Fruit fly (Drosophila melanogaster) whole organism, embryonic: ENCODE data around the gene CG3984.

Source experiments
- ATbp ChIP-seq: fragments of 200-800 bp; sonication (Bioruptor generic); optimal IDR thresholded peaks from 2 replicates; lab custom pipeline; 2017; ENCODE audit warnings: missing biosample characterization, mild to moderate bottlenecking, missing genetic modification characterization, missing genetic modification reagents
- Aef1 ChIP-seq: fragments of 200-800 bp; sonication (Bioruptor generic); IDR thresholded peaks from 3 replicates; pipeline ENCODE4 v1.3.6; 2022; ENCODE audit warnings: missing biosample characterization, missing genetic modification characterization
- BtbVII ChIP-seq: fragments of 200-800 bp; sonication (Bioruptor generic); optimal IDR thresholded peaks from 3 replicates; lab custom pipeline; 2017; ENCODE audit warnings: missing biosample characterization, mild to moderate bottlenecking, missing genetic modification characterization
- CG10321 ChIP-seq: fragments of 200-800 bp; sonication (Bioruptor generic); IDR thresholded peaks from 2 replicates; pipeline ENCODE4 v1.3.6; 2022; ENCODE audit warnings: missing biosample characterization, missing genetic modification characterization
- CG10366 ChIP-seq: fragments of 200-800 bp; sonication (Bioruptor generic); IDR thresholded peaks from 2 replicates; pipeline ENCODE4 v1.3.6; 2022; ENCODE audit warnings: missing biosample characterization, missing genetic modification characterization
- CG11456 ChIP-seq: fragments of 200-800 bp; sonication (Bioruptor generic); IDR thresholded peaks from 3 replicates; pipeline ENCODE4 v1.3.6; 2022; ENCODE audit warnings: missing biosample characterization, missing genetic modification characterization
- CG14050 ChIP-seq: fragments of 200-800 bp; sonication (Bioruptor generic); IDR thresholded peaks from 3 replicates; pipeline ENCODE4 v1.3.6; 2022; ENCODE audit warnings: missing biosample characterization, missing genetic modification characterization
- CG14860 ChIP-seq: fragments of 200-800 bp; sonication (Bioruptor generic); IDR thresholded peaks from 3 replicates; pipeline ENCODE4 v1.3.6; 2022; ENCODE audit warnings: missing biosample characterization, missing genetic modification characterization; ENCODE audit not compliant: partially characterized antibody
- CG1529 ChIP-seq: fragments of 200-800 bp; sonication (Bioruptor generic); optimal IDR thresholded peaks from 3 replicates; lab custom pipeline; 2018; ENCODE audit warnings: missing biosample characterization, missing genetic modification characterization
- CG16779 ChIP-seq: fragments of 200-800 bp; sonication (Bioruptor generic); IDR thresholded peaks from 2 replicates; pipeline ENCODE4 v1.3.6; 2022; ENCODE audit warnings: missing biosample characterization, missing genetic modification characterization
- CG2120 ChIP-seq: fragments of 200-800 bp; sonication (Bioruptor generic); optimal IDR thresholded peaks from 3 replicates; lab custom pipeline; 2016; ENCODE audit warnings: missing biosample characterization, missing genetic modification characterization
- CG3163 ChIP-seq: fragments of 200-800 bp; sonication (Bioruptor generic); optimal IDR thresholded peaks from 3 replicates; lab custom pipeline; 2016; ENCODE audit warnings: missing biosample characterization, missing genetic modification characterization
- CG32532 ChIP-seq: fragments of 200-800 bp; sonication (Bioruptor generic); IDR thresholded peaks from 2 replicates; pipeline ENCODE4 v1.3.6; 2022; ENCODE audit warnings: missing biosample characterization, missing genetic modification characterization
- CG34422 ChIP-seq: fragments of 200-800 bp; sonication (Bioruptor generic); IDR thresholded peaks from 3 replicates; pipeline ENCODE4 v1.3.6; 2022; ENCODE audit warnings: missing biosample characterization, missing genetic modification characterization
- CG4360 ChIP-seq: fragments of 200-800 bp; sonication (Bioruptor generic); IDR thresholded peaks from 2 replicates; pipeline ENCODE4 v1.3.6; 2022; ENCODE audit warnings: missing biosample characterization, missing genetic modification characterization
- CG4424 ChIP-seq: fragments of 200-800 bp; sonication (Bioruptor generic); optimal IDR thresholded peaks from 3 replicates; lab custom pipeline; 2016; ENCODE audit warnings: missing biosample characterization, missing genetic modification characterization
- CG5953 ChIP-seq: fragments of 200-800 bp; sonication (Bioruptor generic); IDR thresholded peaks from 2 replicates; pipeline ENCODE4 v1.3.6; 2022; ENCODE audit warnings: missing biosample characterization, missing genetic modification characterization
- CG6254 ChIP-seq: fragments of 200-800 bp; sonication (Bioruptor generic); optimal IDR thresholded peaks from 3 replicates; lab custom pipeline; 2017; ENCODE audit warnings: mild to moderate bottlenecking, missing biosample characterization, missing genetic modification reagents, missing genetic modification characterization
- CG9215 ChIP-seq: fragments of 200-800 bp; sonication (Bioruptor generic); IDR thresholded peaks from 2 replicates; pipeline ENCODE4 v1.3.6; 2022; ENCODE audit warnings: missing biosample characterization, missing genetic modification characterization
- Dbx ChIP-seq: fragments of 200-800 bp; sonication (Bioruptor generic); IDR thresholded peaks from 3 replicates; pipeline ENCODE4 v1.3.6; 2022; ENCODE audit warnings: missing biosample characterization, missing genetic modification characterization
- Eip74EF ChIP-seq, 2 experiments: fragments of 200-800 bp in 1 of 2; fragments of >200 bp in 1 of 2; sonication (Bioruptor generic) in 1 of 2; optimal IDR thresholded peaks; 2 replicates each; lab custom pipeline; 2017 to 2019; ENCODE audit warnings: missing biosample characterization in 2 of 2, missing genetic modification characterization in 2 of 2, mild to moderate bottlenecking in 1 of 2, moderate library complexity in 1 of 2
- Fer3 ChIP-seq: fragments of 200-800 bp; sonication (Bioruptor generic); optimal IDR thresholded peaks from 2 replicates; lab custom pipeline; 2018; ENCODE audit warnings: missing biosample characterization, mild to moderate bottlenecking, missing genetic modification characterization, moderate library complexity
- Gug ChIP-seq: fragments of 200-800 bp; sonication (Bioruptor generic); IDR thresholded peaks from 4 replicates; pipeline ENCODE4 v1.3.6; 2022; ENCODE audit warnings: missing biosample characterization, missing genetic modification characterization
- Hr78 ChIP-seq, 2 experiments: fragments of 200-800 bp in 1 of 2; fragments of >200 bp in 1 of 2; sonication (Bioruptor generic) in 1 of 2; optimal IDR thresholded peaks; 2 replicates each; lab custom pipeline; 2017 to 2019; ENCODE audit warnings: missing biosample characterization in 2 of 2, missing genetic modification characterization in 2 of 2, mild to moderate bottlenecking in 1 of 2, moderate library complexity in 1 of 2
- MTF-1 ChIP-seq: fragments of 200-800 bp; sonication (Bioruptor generic); optimal IDR thresholded peaks from 2 replicates; lab custom pipeline; 2018; ENCODE audit warnings: missing biosample characterization, mild to moderate bottlenecking, missing genetic modification characterization, borderline replicate concordance
- Mad ChIP-seq: fragments of 200-800 bp; sonication (Bioruptor generic); optimal IDR thresholded peaks from 2 replicates; lab custom pipeline; 2016; ENCODE audit warnings: missing biosample characterization, missing genetic modification characterization
- Mes4 ChIP-seq: fragments of 200-800 bp; sonication (Bioruptor generic); optimal IDR thresholded peaks from 2 replicates; lab custom pipeline; 2016; ENCODE audit warnings: missing biosample characterization, missing genetic modification characterization
- Myb ChIP-seq: fragments of 200-800 bp; sonication (Bioruptor generic); optimal IDR thresholded peaks from 2 replicates; lab custom pipeline; 2016; ENCODE audit warnings: missing biosample characterization, missing genetic modification characterization
- Nf-YC ChIP-seq: fragments of 200-800 bp; optimal IDR thresholded peaks from 3 replicates; lab custom pipeline; 2019; ENCODE audit warnings: missing biosample characterization, mild to moderate bottlenecking, missing genetic modification characterization, moderate library complexity
- Poxn ChIP-seq: fragments of 200-800 bp; sonication (Bioruptor generic); IDR thresholded peaks from 2 replicates; pipeline ENCODE4 v1.3.6; 2022; ENCODE audit warnings: missing biosample characterization, missing genetic modification characterization
- Xrp1 ChIP-seq: fragments of 200-800 bp; sonication (Bioruptor generic); IDR thresholded peaks from 2 replicates; pipeline ENCODE4 v1.3.6; 2022; ENCODE audit warnings: missing biosample characterization, missing genetic modification characterization
- ac ChIP-seq: fragments of 200-800 bp; sonication (Bioruptor generic); optimal IDR thresholded peaks from 3 replicates; lab custom pipeline; 2017; ENCODE audit warnings: missing biosample characterization, mild to moderate bottlenecking, missing genetic modification characterization
- amos ChIP-seq: fragments of 200-800 bp; sonication (Bioruptor generic); IDR thresholded peaks from 2 replicates; pipeline ENCODE4 v1.3.6; 2022; ENCODE audit warnings: missing biosample characterization, missing genetic modification characterization; ENCODE audit not compliant: partially characterized antibody
- bigmax ChIP-seq: fragments of 200-800 bp; sonication (Bioruptor generic); optimal IDR thresholded peaks from 2 replicates; lab custom pipeline; 2018; ENCODE audit warnings: missing biosample characterization, mild to moderate bottlenecking, missing genetic modification characterization
- disco-r ChIP-seq: fragments of 200-800 bp; sonication (Bioruptor generic); optimal IDR thresholded peaks from 2 replicates; lab custom pipeline; 2016; ENCODE audit warnings: missing biosample characterization, missing genetic modification characterization
- en ChIP-seq: fragments of 200-800 bp; sonication (Bioruptor generic); optimal IDR thresholded peaks from 2 replicates; lab custom pipeline; 2016; ENCODE audit warnings: missing biosample characterization, missing genetic modification characterization
- ewg ChIP-seq: fragments of 200-800 bp; sonication (Bioruptor generic); optimal IDR thresholded peaks from 3 replicates; lab custom pipeline; 2017; ENCODE audit warnings: mild to moderate bottlenecking, missing biosample characterization, missing genetic modification reagents, missing genetic modification characterization
- eyg ChIP-seq: fragments of 200-800 bp; sonication (Bioruptor generic); optimal IDR thresholded peaks from 3 replicates; lab custom pipeline; 2016; ENCODE audit warnings: missing biosample characterization, missing genetic modification characterization
- gsb-n ChIP-seq: fragments of 200-800 bp; sonication (Bioruptor generic); optimal IDR thresholded peaks from 3 replicates; lab custom pipeline; 2018; ENCODE audit warnings: missing biosample characterization, mild to moderate bottlenecking, missing genetic modification characterization
- ind ChIP-seq: fragments of 200-800 bp; sonication (Bioruptor generic); optimal IDR thresholded peaks from 3 replicates; lab custom pipeline; 2016; ENCODE audit warnings: missing biosample characterization, missing genetic modification characterization
- kay ChIP-seq: fragments of 200-800 bp; sonication (Bioruptor generic); optimal IDR thresholded peaks from 2 replicates; lab custom pipeline; 2016; ENCODE audit warnings: missing biosample characterization, missing genetic modification characterization
- oc ChIP-seq: fragments of 200-800 bp; sonication (Bioruptor generic); optimal IDR thresholded peaks from 2 replicates; lab custom pipeline; 2018; ENCODE audit warnings: missing biosample characterization, mild to moderate bottlenecking, missing genetic modification characterization, moderate library complexity
- pan ChIP-seq, 4 experiments: fragments of >200 bp in 3 of 4; fragments of 200-800 bp in 1 of 4; sonication (Bioruptor generic) in 1 of 4; optimal IDR thresholded peaks in 3 of 4; IDR thresholded peaks in 1 of 4; 2 replicates each; pipeline versions ENCODE4 v1.3.6 to Lab custom; 2017 to 2022; ENCODE audit warnings: missing biosample characterization in 2 of 4, missing genetic modification characterization in 2 of 4, mixed read lengths in 1 of 4
- pfk ChIP-seq: fragments of 200-800 bp; sonication (Bioruptor generic); optimal IDR thresholded peaks from 2 replicates; lab custom pipeline; 2018; ENCODE audit warnings: missing biosample characterization, mild to moderate bottlenecking, missing genetic modification characterization, moderate library complexity
- psq ChIP-seq: fragments of 200-800 bp; sonication (Bioruptor generic); optimal IDR thresholded peaks from 2 replicates; lab custom pipeline; 2017; ENCODE audit warnings: missing biosample characterization, missing genetic modification characterization
- repo ChIP-seq: fragments of 200-800 bp; sonication (Bioruptor generic); optimal IDR thresholded peaks from 2 replicates; lab custom pipeline; 2016; ENCODE audit warnings: missing biosample characterization, missing genetic modification characterization
- stwl ChIP-seq: fragments of 200-800 bp; sonication (Bioruptor generic); optimal IDR thresholded peaks from 3 replicates; lab custom pipeline; 2018; ENCODE audit warnings: missing biosample characterization, mild to moderate bottlenecking, missing genetic modification characterization, moderate library complexity
- tna ChIP-seq: fragments of 200-800 bp; sonication (Bioruptor generic); IDR thresholded peaks from 2 replicates; pipeline ENCODE4 v1.3.6; 2022; ENCODE audit warnings: missing biosample characterization, missing genetic modification characterization; ENCODE audit not compliant: partially characterized antibody
- toy ChIP-seq: fragments of 200-800 bp; sonication (Bioruptor generic); IDR thresholded peaks from 2 replicates; pipeline ENCODE4 v1.3.6; 2022; ENCODE audit warnings: missing biosample characterization, missing genetic modification characterization
- zfh1 ChIP-seq: fragments of 200-800 bp; sonication (Bioruptor generic); IDR thresholded peaks from 3 replicates; pipeline ENCODE4 v1.3.6; 2022; ENCODE audit warnings: missing biosample characterization, missing genetic modification characterization
- zfh2 ChIP-seq: fragments of 200-800 bp; sonication (Bioruptor generic); optimal IDR thresholded peaks from 2 replicates; lab custom pipeline; 2016; ENCODE audit warnings: missing biosample characterization, missing genetic modification characterization

The CG3984 gene

DNA sequence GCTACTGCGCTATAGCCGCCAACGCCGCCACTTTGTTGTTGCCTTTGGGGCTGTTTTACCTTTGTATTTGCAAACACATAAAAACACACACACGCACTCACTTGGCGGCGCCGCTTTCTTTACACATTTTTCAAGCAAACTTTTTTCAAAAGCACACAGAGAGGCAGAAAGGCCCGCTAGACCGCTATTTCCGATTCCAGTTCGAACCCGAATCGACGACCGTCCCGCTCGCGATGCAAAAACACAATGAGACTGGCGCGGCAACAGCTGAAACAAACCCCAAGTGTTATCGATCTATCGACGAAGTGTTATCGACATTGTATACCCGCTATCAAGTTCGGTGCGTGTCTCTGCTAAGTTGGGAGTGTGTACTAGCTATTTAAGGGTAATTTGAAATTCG lies 5.3 kb upstream of the CG3984 start, which contains the start of gene CG42788 (continued):
- peak; percentile 42 for TF ChIP-seq Fer3 (tag; lab: Kevin White, UChicago)
- no peak for TF ChIP-seq CG5953
- TF ChIP-seq CG4424 (GFP tag; lab: Kevin White, UChicago): peak; percentile 16
- TF ChIP-seq kay (GFP tag; lab: Kevin White, UChicago): peak; percentile 54
- TF ChIP-seq bigmax (GFP tag; lab: Kevin White, UChicago): peak; percentile 55
- TF ChIP-seq zfh1 (GFP tag; lab: Robert Waterston, UW): no peak
- TF ChIP-seq Nf-YC (tag; lab: Kevin White, UChicago): peak; percentile 5
- no peak for TF ChIP-seq Poxn
- peak; percentile 72 for TF ChIP-seq ewg (GFP tag; lab: Kevin White, UChicago)
- TF ChIP-seq ind: no peak
- TF ChIP-seq toy (GFP tag; lab: Robert Waterston, UW): no peak
- TF ChIP-seq ATbp (GFP tag; lab: Kevin White, UChicago): peak; percentile 97
- no peak for TF ChIP-seq CG34422 (GFP tag; lab: Robert Waterston, UW)
- no peak for TF ChIP-seq Dbx
- no peak for TF ChIP-seq CG32532 (GFP tag; lab: Robert Waterston, UW)
- peak; percentile 72 for TF ChIP-seq CG6254 (GFP tag; lab: Kevin White, UChicago)
- no peak for TF ChIP-seq pan (optimal IDR thresholded peaks at IDR 0.05; lab: Kevin White, UChicago)
- TF ChIP-seq pan (GFP tag; optimal IDR thresholded peaks at IDR 0.05 in 1 of 2, IDR thresholded peaks at IDR 0.05 in 1 of 2): no peak
- TF ChIP-seq CG14860: no peak
- peak; percentile 56 for TF ChIP-seq CG2120 (GFP tag; lab: Kevin White, UChicago)
- TF ChIP-seq ac (GFP tag; lab: Kevin White, UChicago): peak; percentile 46
- TF ChIP-seq CG10321 (GFP tag; lab: Robert Waterston, UW): no peak
- peak; percentile 12 for TF ChIP-seq eyg (GFP tag; lab: Kevin White, UChicago)
- peak; percentile 57 for TF ChIP-seq repo (GFP tag; lab: Kevin White, UChicago)
- no peak for TF ChIP-seq CG14050
- TF ChIP-seq Mes4: peak; percentile 79
- no peak for TF ChIP-seq tna (GFP tag; lab: Robert Waterston, UW)
- TF ChIP-seq disco-r (GFP tag; lab: Kevin White, UChicago): peak; percentile 38
- peak; percentile 41 for TF ChIP-seq zfh2
- no peak for TF ChIP-seq BtbVII (GFP tag; lab: Kevin White, UChicago)
- no peak for TF ChIP-seq Xrp1 (GFP tag; lab: Robert Waterston, UW)
- TF ChIP-seq CG9215 (GFP tag; lab: Robert Waterston, UW): no peak
- peak; percentile 28 for TF ChIP-seq pfk
- no peak for TF ChIP-seq CG16779
- peak; percentile 88 for TF ChIP-seq Mad
- 0 out of 4 replicates have a peak, but pooled peaks have one; percentile 51 for TF ChIP-seq Gug (GFP tag; lab: Robert Waterston, UW)
- TF ChIP-seq psq (GFP tag; lab: Kevin White, UChicago): no peak
- no peak for TF ChIP-seq CG11456 (GFP tag; lab: Robert Waterston, UW)
- TF ChIP-seq gsb-n: peak; percentile 65
- peak; percentile 32 for TF ChIP-seq oc (tag; lab: Kevin White, UChicago)
- peak; percentile 78 for TF ChIP-seq stwl (tag; lab: Kevin White, UChicago)
- no peak for TF ChIP-seq CG1529 (GFP tag; lab: Kevin White, UChicago)
- no peak for TF ChIP-seq CG10366
- TF ChIP-seq MTF-1 (GFP tag; lab: Kevin White, UChicago): peak; percentile 44
- no peak for TF ChIP-seq amos (GFP tag; lab: Robert Waterston, UW)
- TF ChIP-seq CG3163: peak; percentile 87
- peak in 1 of 2 experiments; percentile 46 for TF ChIP-seq Hr78 (GFP tag; optimal IDR thresholded peaks at IDR 0.05; lab: Kevin White, UChicago)
- TF ChIP-seq en (GFP tag; lab: Kevin White, UChicago): peak; percentile 58
- peak; percentile 89 for TF ChIP-seq Myb
- TF ChIP-seq Aef1 (GFP tag; lab: Robert Waterston, UW): no peak
- TF ChIP-seq Eip74EF (GFP tag; optimal IDR thresholded peaks at IDR 0.05; lab: Kevin White, UChicago): peak in 1 of 2 experiments; percentile 80
- TF ChIP-seq CG4360 (GFP tag; lab: Robert Waterston, UW): no peak
